Fruit fly (Drosophila melanogaster) whole organism, prepupa: ENCODE measurements around the gene CG31464.

Experiments used
- CG16779 ChIP-seq: fragments of 200-800 bp; sonication (Bioruptor generic); optimal IDR thresholded peaks from 3 replicates; lab custom pipeline; 2017; ENCODE audit warnings: missing biosample characterization, mild to moderate bottlenecking, missing genetic modification characterization
- CG31627 ChIP-seq: fragments of 200-800 bp; sonication (Bioruptor generic); optimal IDR thresholded peaks from 3 replicates; lab custom pipeline; 2016; ENCODE audit warnings: missing biosample characterization, missing genetic modification characterization
- CG34406 ChIP-seq: fragments of 200-800 bp; sonication (Bioruptor generic); optimal IDR thresholded peaks from 3 replicates; lab custom pipeline; 2016; ENCODE audit warnings: missing biosample characterization, missing genetic modification characterization
- CG3919 ChIP-seq: fragments of 200-800 bp; sonication (Bioruptor generic); optimal IDR thresholded peaks from 3 replicates; lab custom pipeline; 2016; ENCODE audit warnings: missing biosample characterization, missing genetic modification characterization
- CG6163 ChIP-seq: fragments of 200-800 bp; sonication (Bioruptor generic); IDR thresholded peaks from 3 replicates; pipeline ENCODE4 v1.3.6; 2022; ENCODE audit warnings: missing biosample characterization, missing genetic modification characterization
- CG6792 ChIP-seq: fragments of 200-800 bp; sonication (Bioruptor generic); optimal IDR thresholded peaks from 3 replicates; lab custom pipeline; 2016; ENCODE audit warnings: missing biosample characterization, missing genetic modification characterization
- CG6808 ChIP-seq: fragments of 200-800 bp; sonication (Bioruptor generic); optimal IDR thresholded peaks from 3 replicates; lab custom pipeline; 2017; ENCODE audit warnings: missing biosample characterization, missing genetic modification characterization, mild to moderate bottlenecking, moderate library complexity, missing genetic modification reagents
- CG7368 ChIP-seq: fragments of 200-800 bp; sonication (Bioruptor generic); optimal IDR thresholded peaks from 3 replicates; lab custom pipeline; 2016; ENCODE audit warnings: missing biosample characterization, missing genetic modification characterization
- CG8632 ChIP-seq: fragments of 200-800 bp; sonication (Bioruptor generic); optimal IDR thresholded peaks from 3 replicates; lab custom pipeline; 2016; ENCODE audit warnings: missing biosample characterization, missing genetic modification characterization
- CG9139 ChIP-seq: fragments of 200-800 bp; sonication (Bioruptor generic); optimal IDR thresholded peaks from 3 replicates; lab custom pipeline; 2017; ENCODE audit warnings: missing biosample characterization, mild to moderate bottlenecking, missing genetic modification characterization
- Eip75B ChIP-seq: fragments of 200-800 bp; sonication (Bioruptor generic); optimal IDR thresholded peaks from 3 replicates; lab custom pipeline; 2016; ENCODE audit warnings: missing biosample characterization, missing genetic modification characterization
- Eip78C ChIP-seq: fragments of 200-800 bp; sonication (Bioruptor generic); peaks from one replicate; lab custom pipeline; 2016; ENCODE audit warnings: missing biosample characterization, missing genetic modification characterization
- Eip93F ChIP-seq: fragments of 200-800 bp; sonication (Bioruptor generic); optimal IDR thresholded peaks from 2 replicates; lab custom pipeline; 2016; ENCODE audit warnings: missing biosample characterization, mild to moderate bottlenecking, missing genetic modification characterization
- Ets21C ChIP-seq: fragments of 200-800 bp; sonication (Bioruptor generic); optimal IDR thresholded peaks from 3 replicates; lab custom pipeline; 2016; ENCODE audit warnings: missing biosample characterization, missing genetic modification characterization
- Gug ChIP-seq: fragments of 200-800 bp; sonication (Bioruptor generic); IDR thresholded peaks from 2 replicates; pipeline ENCODE4 v1.3.6; 2022; ENCODE audit warnings: missing biosample characterization, missing genetic modification characterization
- Hr39 ChIP-seq: fragments of 200-800 bp; sonication (Bioruptor generic); optimal IDR thresholded peaks from 2 replicates; lab custom pipeline; 2016; ENCODE audit warnings: missing biosample characterization, missing genetic modification characterization
- Lpt ChIP-seq: fragments of 200-800 bp; sonication (Bioruptor generic); optimal IDR thresholded peaks from 3 replicates; lab custom pipeline; 2016; ENCODE audit warnings: missing biosample characterization, missing genetic modification characterization
- Met ChIP-seq: fragments of 200-800 bp; sonication (Bioruptor generic); optimal IDR thresholded peaks from 3 replicates; lab custom pipeline; 2016; ENCODE audit warnings: missing biosample characterization, missing genetic modification characterization
- OdsH ChIP-seq: fragments of 200-800 bp; sonication (Bioruptor generic); optimal IDR thresholded peaks from 3 replicates; lab custom pipeline; 2016; ENCODE audit warnings: missing biosample characterization, missing genetic modification characterization
- Sox15 ChIP-seq: fragments of 200-800 bp; sonication (Bioruptor generic); optimal IDR thresholded peaks from 3 replicates; lab custom pipeline; 2016; ENCODE audit warnings: missing biosample characterization, missing genetic modification characterization
- achi ChIP-seq: fragments of 200-800 bp; sonication (Bioruptor generic); optimal IDR thresholded peaks from 3 replicates; lab custom pipeline; 2016; ENCODE audit warnings: missing biosample characterization, missing genetic modification characterization
- eg ChIP-seq: fragments of 200-800 bp; sonication (Bioruptor generic); IDR thresholded peaks from 3 replicates; pipeline ENCODE4 v1.3.6; 2022; ENCODE audit warnings: missing biosample characterization, missing genetic modification characterization
- esn ChIP-seq: fragments of 200-800 bp; sonication (Bioruptor generic); optimal IDR thresholded peaks from 2 replicates; lab custom pipeline; 2016; ENCODE audit warnings: missing biosample characterization, mild to moderate bottlenecking, missing genetic modification characterization, moderate library complexity
- fd85E ChIP-seq: fragments of 200-800 bp; sonication (Bioruptor generic); optimal IDR thresholded peaks from 3 replicates; lab custom pipeline; 2016; ENCODE audit warnings: missing biosample characterization, missing genetic modification characterization
- fkh ChIP-seq: fragments of 200-800 bp; sonication (Bioruptor generic); optimal IDR thresholded peaks from 3 replicates; lab custom pipeline; 2017; ENCODE audit warnings: missing biosample characterization, mild to moderate bottlenecking, missing genetic modification characterization, moderate library complexity
- lz ChIP-seq: fragments of 200-800 bp; sonication (Bioruptor generic); optimal IDR thresholded peaks from 3 replicates; lab custom pipeline; 2016; ENCODE audit warnings: missing biosample characterization, missing genetic modification characterization
- pdm3 ChIP-seq: fragments of 200-800 bp; sonication (Bioruptor generic); optimal IDR thresholded peaks from 3 replicates; lab custom pipeline; 2016; ENCODE audit warnings: missing biosample characterization, missing genetic modification characterization
- salr ChIP-seq, 2 experiments: fragments of 200-800 bp; sonication (Bioruptor generic); optimal IDR thresholded peaks; 3 replicates each; lab custom pipeline; 2016 to 2018; ENCODE audit warnings: missing biosample characterization in 2 of 2, missing genetic modification characterization in 2 of 2, mild to moderate bottlenecking in 1 of 2
- topi ChIP-seq: fragments of 200-800 bp; sonication (Bioruptor generic); optimal IDR thresholded peaks from 3 replicates; lab custom pipeline; 2016; ENCODE audit warnings: missing biosample characterization, missing genetic modification characterization
- vri ChIP-seq: fragments of 200-800 bp; sonication (Bioruptor generic); optimal IDR thresholded peaks from 3 replicates; lab custom pipeline; 2016; ENCODE audit warnings: missing biosample characterization, mild to moderate bottlenecking, missing genetic modification characterization

CG31464 gene

dm6 chr3R:8306927-8307261, 15.9 kb downstream of the CG31464 start:
- TF ChIP-seq OdsH (GFP tag; lab: Kevin White, UChicago) = no peak
- no peak for TF ChIP-seq salr (GFP tag; optimal IDR thresholded peaks at IDR 0.05; lab: Kevin White, UChicago)
- no peak for TF ChIP-seq CG7368 (GFP tag; lab: Kevin White, UChicago)
- TF ChIP-seq eg = no peak
- TF ChIP-seq, all 60 proteins: peak for 0

- TF ChIP-seq vri (GFP tag; lab: Kevin White, UChicago) = no peak
- TF ChIP-seq Met (GFP tag; lab: Kevin White, UChicago) = no peak
- TF ChIP-seq, all 60 proteins: peak for 0
Observed at dm6 chr3R:8307283-8307682, 16.2 kb downstream of the CG31464 start.

dm6 chr3R:8308515-8308959, 17.5 kb downstream of the CG31464 start, which contains the start of gene tex:
Gene tex (minus strand): TSS chr3R:8308645.
- TF ChIP-seq CG16779 (tag; lab: Kevin White, UChicago) = no peak
- TF ChIP-seq Eip78C (GFP tag; lab: Kevin White, UChicago) = peak; percentile 34
- TF ChIP-seq Eip75B (GFP tag; lab: Kevin White, UChicago) = no peak
- TF ChIP-seq achi (GFP tag; lab: Kevin White, UChicago) = no peak
- peak; percentile 72 for TF ChIP-seq fkh (GFP tag; lab: Kevin White, UChicago)
- no peak for TF ChIP-seq CG9139 (GFP tag; lab: Kevin White, UChicago)
- no peak for TF ChIP-seq esn (GFP tag; lab: Kevin White, UChicago)

- TF ChIP-seq CG3919 (GFP tag; lab: Kevin White, UChicago) (no peak), CG6808 (no peak), esn (GFP tag; lab: Kevin White, UChicago) (no peak), Lpt (GFP tag; lab: Kevin White, UChicago) (no peak)
Observed at dm6 chr3R:8310678-8311077, 19.6 kb downstream of the CG31464 start, which contains the start of gene CG11693. Gene CG11693 (minus strand): TSS chr3R:8310778.

dm6 chr3R:8312037-8312436, 21.0 kb downstream of the CG31464 start, which contains the start of the genes CG11694 and CG11698:
Gene CG11694 (minus strand): TSS chr3R:8312137.
Gene CG11698 (plus strand): TSS chr3R:8312188.
- TF ChIP-seq lz (GFP tag; lab: Kevin White, UChicago) (no peak), CG8632 (GFP tag; lab: Kevin White, UChicago) (no peak), Ets21C (GFP tag; lab: Kevin White, UChicago) (no peak), CG31627 (GFP tag; lab: Kevin White, UChicago) (no peak), pdm3 (GFP tag; lab: Kevin White, UChicago) (no peak)

dm6 chr3R:8313038-8313437, 22.0 kb downstream of the CG31464 start, which contains the start of gene CG7483:
Gene CG7483 (plus strand): TSS chr3R:8313208.
- TF ChIP-seq Hr39 (GFP tag; lab: Kevin White, UChicago) (no peak), Eip93F (GFP tag; lab: Kevin White, UChicago) (no peak), topi (GFP tag; lab: Kevin White, UChicago) (no peak), Eip78C (GFP tag; lab: Kevin White, UChicago) (peak; percentile 52), CG34406 (GFP tag; lab: Kevin White, UChicago) (no peak)
- TF ChIP-seq, all 60 proteins: peak for 1

dm6 chr3R:8316344-8317105, 25.5 kb downstream of the CG31464 start, which contains the start of gene Coq2:
Gene Coq2 (minus strand): TSS chr3R:8316543.
- TF ChIP-seq fd85E (GFP tag; lab: Kevin White, UChicago) (no peak), Eip78C (GFP tag; lab: Kevin White, UChicago) (no peak), esn (GFP tag; lab: Kevin White, UChicago) (peak; percentile 11), Gug (GFP tag; lab: Robert Waterston, UW) (no peak), eg (no peak), CG6163 (GFP tag; lab: Robert Waterston, UW) (peak; percentile 30; the same call in 1 of the 3 replicates), CG6792 (GFP tag; lab: Kevin White, UChicago) (no peak), Sox15 (GFP tag; lab: Kevin White, UChicago) (no peak)
